Worm (Caenorhabditis elegans): ENCODE results near the gene parg-1.
A peak's percentile ranks its signal among the peaks of the same experiment; 100 is the strongest.

parg-1 gene

DNA sequence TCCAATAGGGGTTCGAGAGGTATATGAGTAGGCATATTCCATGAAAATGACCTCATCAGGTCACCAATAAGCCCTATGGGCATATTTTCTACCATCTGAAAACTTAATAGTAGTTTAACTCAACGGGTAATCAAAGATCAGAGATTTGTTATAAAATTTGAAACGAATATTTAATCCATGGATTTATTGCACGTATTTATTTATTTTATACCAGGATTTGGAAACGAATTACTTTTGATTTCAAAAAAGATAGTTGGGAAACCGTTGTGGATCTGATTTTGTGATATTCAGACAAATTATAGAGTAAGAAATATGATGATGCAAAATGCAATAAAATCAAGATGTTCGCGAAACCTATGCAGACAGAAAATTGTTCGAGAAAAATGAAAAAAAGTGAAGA, 46.8 kb downstream of the parg-1 start, which contains the start of gene C33D9.3:
Gene C33D9.3 (minus strand): TSS at position 101 of the 400 bp plus-strand sequence.
- no peak for TF ChIP-seq ceh-2 (tag; optimal IDR thresholded peaks at IDR 0.05)
- no peak for TF ChIP-seq K09A11.1 (tag; optimal IDR thresholded peaks at IDR 0.05; ENCODE audit: insufficient read depth)
- no peak for TF ChIP-seq syd-9 (tag; optimal IDR thresholded peaks at IDR 0.05)
- TF ChIP-seq elt-4 (tag; optimal IDR thresholded peaks at IDR 0.05) = no peak
- no peak for TF ChIP-seq K02D7.2 (tag; optimal IDR thresholded peaks at IDR 0.05)
- no peak for TF ChIP-seq pax-1 (tag; optimal IDR thresholded peaks at IDR 0.05)
- TF ChIP-seq hlh-30 (tag; optimal IDR thresholded peaks at IDR 0.05; ENCODE audit: insufficient read depth) = no peak
- no peak for TF ChIP-seq nhr-232 (tag; optimal IDR thresholded peaks at IDR 0.05)
- no peak for TF ChIP-seq unc-55 (GFP tag; optimal IDR thresholded peaks at IDR 0.05)

DNA sequence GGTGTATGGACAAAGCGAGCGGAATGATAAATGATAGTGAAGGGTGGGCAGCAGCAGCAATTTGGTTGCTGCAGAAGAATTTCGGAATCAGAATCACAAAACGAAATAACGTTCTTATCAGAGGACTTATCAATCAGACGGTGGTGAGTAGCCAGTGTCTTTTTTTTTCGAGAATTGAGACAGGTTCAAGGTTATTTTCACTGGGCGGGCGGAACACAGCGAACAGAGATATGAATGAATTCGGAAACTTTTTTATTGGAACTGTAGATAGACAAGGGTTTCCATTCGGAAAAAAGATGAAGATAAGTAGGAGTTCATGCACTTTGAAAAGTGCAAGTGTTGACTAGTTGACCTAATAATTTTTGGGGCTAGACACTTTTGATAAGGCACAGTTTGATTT, 47.2 kb downstream of the parg-1 start:
- TF ChIP-seq unc-42 (tag; optimal IDR thresholded peaks at IDR 0.05) = no peak
- no peak for TF ChIP-seq ceh-9 (tag; optimal IDR thresholded peaks at IDR 0.05)
- TF ChIP-seq ceh-14 (tag; optimal IDR thresholded peaks at IDR 0.05) = no peak
- no peak for TF ChIP-seq C08G9.2 (tag; optimal IDR thresholded peaks at IDR 0.05)
- TF ChIP-seq pha-4 (tag; optimal IDR thresholded peaks at IDR 0.05) = no peak
- TF ChIP-seq hlh-13 (GFP tag; optimal IDR thresholded peaks at IDR 0.05) = no peak
- no peak for TF ChIP-seq F13H6.1 (tag; optimal IDR thresholded peaks at IDR 0.05)
- TF ChIP-seq tbx-7 (tag; optimal IDR thresholded peaks at IDR 0.05) = no peak
- no peak for TF ChIP-seq ceh-22 (tag; optimal IDR thresholded peaks at IDR 0.05)
- no peak for TF ChIP-seq fax-1 (tag; optimal IDR thresholded peaks at IDR 0.05)
- no peak for TF ChIP-seq unc-86 (tag; optimal IDR thresholded peaks at IDR 0.05)
- TF ChIP-seq unc-3 (GFP tag; conservative IDR thresholded peaks at IDR 0.05) = no peak
- no peak for TF ChIP-seq unc-3 (tag; optimal IDR thresholded peaks at IDR 0.05)
- no peak for TF ChIP-seq madf-2 (tag; optimal IDR thresholded peaks at IDR 0.05)

DNA sequence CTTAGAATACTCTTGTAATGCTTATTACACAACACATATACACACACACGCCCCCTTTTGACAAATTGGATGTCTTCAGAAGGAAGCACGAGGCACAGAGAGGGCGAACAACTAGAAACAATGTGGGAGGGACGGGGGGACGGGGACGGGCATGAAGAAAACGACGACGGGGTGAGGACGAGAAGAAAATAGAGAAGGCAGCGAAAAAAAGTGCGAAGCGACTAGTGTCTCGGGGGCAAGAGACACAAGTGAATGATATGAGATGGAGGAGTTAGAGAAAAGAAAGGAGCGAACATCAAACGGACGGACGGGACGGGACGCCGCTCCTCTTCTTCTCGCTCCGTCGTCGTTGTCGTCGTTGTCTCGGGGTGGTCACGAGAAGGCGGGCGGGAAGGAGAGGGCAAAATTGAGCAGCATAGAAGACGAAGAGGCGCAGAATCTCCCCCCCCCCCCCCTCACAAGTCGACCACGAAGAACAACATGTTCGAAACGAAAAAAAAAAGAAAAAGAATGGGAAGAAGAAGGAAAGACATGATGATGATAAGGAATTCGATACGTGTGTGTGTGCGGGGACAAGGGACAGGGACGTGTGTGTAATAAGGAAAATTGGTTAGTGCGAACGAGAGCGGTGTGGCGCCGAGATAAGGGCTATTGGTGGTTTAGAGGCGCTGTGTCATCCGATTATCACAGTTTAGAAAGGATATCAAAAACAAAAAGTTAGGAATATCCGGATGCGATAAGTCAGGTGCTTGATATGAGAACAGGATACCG, 49.0 kb downstream of the parg-1 start:
- TF ChIP-seq ceh-19 (GFP tag; optimal IDR thresholded peaks at IDR 0.05) = peak; percentile 13
- peak; percentile 30 for TF ChIP-seq ceh-18 (tag; optimal IDR thresholded peaks at IDR 0.05)
- TF ChIP-seq ceh-14 (tag; optimal IDR thresholded peaks at IDR 0.05) = no peak
- no peak for TF ChIP-seq gmeb-2 (tag; optimal IDR thresholded peaks at IDR 0.05)

DNA sequence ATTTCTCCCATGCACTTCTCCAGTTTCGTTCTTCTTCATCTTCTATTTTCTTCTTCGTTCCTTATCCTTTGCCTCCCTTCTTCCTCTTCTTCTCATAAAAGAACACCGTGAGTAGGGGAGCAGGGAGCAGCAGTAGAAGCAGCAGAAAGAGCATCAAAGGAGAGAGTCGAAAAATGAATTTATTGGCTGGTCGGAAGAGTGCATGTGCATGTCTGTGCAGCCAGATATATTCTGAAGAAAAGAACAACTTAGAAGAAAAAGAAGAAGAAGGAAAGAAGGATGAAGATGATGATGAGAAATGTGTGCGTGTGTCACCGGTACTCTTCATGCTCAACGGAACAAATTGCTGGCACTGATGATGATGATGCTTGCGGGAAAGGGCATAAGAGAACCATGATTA, 50.2 kb downstream of the parg-1 start:
- TF ChIP-seq C08G9.2 (tag; optimal IDR thresholded peaks at IDR 0.05) (no peak), sox-2 (GFP tag; IDR thresholded peaks at IDR 0.05) (no peak), pha-4 (tag; optimal IDR thresholded peaks at IDR 0.05) (no peak), tbx-7 (tag; optimal IDR thresholded peaks at IDR 0.05) (no peak), pag-3 (tag; optimal IDR thresholded peaks at IDR 0.05; ENCODE audit: borderline replicate concordance) (no peak), K09A11.1 (tag; optimal IDR thresholded peaks at IDR 0.05; ENCODE audit: insufficient read depth) (no peak), ceh-6 (GFP tag; optimal IDR thresholded peaks at IDR 0.05) (no peak), nfya-1 (tag; optimal IDR thresholded peaks at IDR 0.05) (no peak), pqm-1 (tag; optimal IDR thresholded peaks at IDR 0.05) (no peak), syd-9 (tag; optimal IDR thresholded peaks at IDR 0.05) (no peak)

DNA sequence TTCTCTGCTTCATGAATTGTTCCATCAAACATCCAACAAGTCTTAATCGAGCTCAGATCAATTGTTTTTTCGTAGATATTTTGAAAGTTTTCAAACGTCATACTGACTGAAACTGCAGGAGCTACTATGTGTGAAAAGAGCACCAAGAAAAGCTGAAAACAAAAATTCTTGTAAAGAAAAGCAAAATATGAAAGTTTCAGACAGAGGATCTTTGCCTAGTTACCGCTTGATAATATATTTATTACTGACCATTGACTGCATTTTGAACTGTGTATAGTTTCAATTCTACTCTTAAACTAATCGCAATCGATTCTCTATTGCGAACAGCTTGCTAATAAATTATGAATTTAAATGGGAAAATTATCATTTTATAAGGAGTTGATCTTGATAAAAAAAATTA, 52.2 kb downstream of the parg-1 start, which contains the start of gene clec-182:
Gene clec-182 (minus strand): TSS at position 101 of the 400 bp plus-strand sequence.
- no peak for TF ChIP-seq dmd-4 (tag; optimal IDR thresholded peaks at IDR 0.05; ENCODE audit: borderline replicate concordance)
- TF ChIP-seq ttx-3 (tag; optimal IDR thresholded peaks at IDR 0.05) = no peak
- TF ChIP-seq ceh-22 (tag; optimal IDR thresholded peaks at IDR 0.05) = no peak
